Worm (Caenorhabditis elegans): Measurements from ENCODE around the gene fbxb-51.

Gene fbxb-51

ce11 chrII:1501614-1502355 is 48.7 kb upstream of the fbxb-51 start (continued):
- TF ChIP-seq unc-130 (tag; optimal IDR thresholded peaks at IDR 0.05) (peak; percentile 7), lin-15B (tag; optimal IDR thresholded peaks at IDR 0.05) (no peak), unc-86 (tag; optimal IDR thresholded peaks at IDR 0.05) (no peak), nhr-90 (tag; optimal IDR thresholded peaks at IDR 0.05; ENCODE audit: poor library complexity) (no peak), nhr-237 (tag; optimal IDR thresholded peaks at IDR 0.05) (no peak), nhr-84 (tag; optimal IDR thresholded peaks at IDR 0.05) (no peak), zip-4 (GFP tag; optimal IDR thresholded peaks at IDR 0.05) (peak; percentile 90), vab-15 (tag; optimal IDR thresholded peaks at IDR 0.05) (no peak), hpl-2 (GFP tag; optimal IDR thresholded peaks at IDR 0.05) (no peak), tlp-1 (tag; optimal IDR thresholded peaks at IDR 0.05) (no peak), mep-1 (tag; optimal IDR thresholded peaks at IDR 0.05) (peak; percentile 15), ets-5 (GFP tag; IDR thresholded peaks at IDR 0.05) (no peak), lin-13 (GFP tag; optimal IDR thresholded peaks at IDR 0.05) (no peak), nhr-85 (tag) (no peak), ztf-11 (tag; optimal IDR thresholded peaks at IDR 0.05) (no peak), egl-13 (tag; optimal IDR thresholded peaks at IDR 0.05) (peak; percentile 55), egl-27 (tag; optimal IDR thresholded peaks at IDR 0.05) (no peak), ztf-4 (tag; optimal IDR thresholded peaks at IDR 0.05) (peak; percentile 52), unc-30 (tag; optimal IDR thresholded peaks at IDR 0.05) (no peak), xbp-1 (tag; optimal IDR thresholded peaks at IDR 0.05) (no peak), fkh-8 (tag; optimal IDR thresholded peaks at IDR 0.05) (peak; percentile 50), ceh-63 (GFP tag; optimal IDR thresholded peaks at IDR 0.05) (no peak), C34B4.2 (tag; optimal IDR thresholded peaks at IDR 0.05) (no peak), lin-39 (tag; optimal IDR thresholded peaks at IDR 0.05) (peak; percentile 54), fkh-10 (GFP tag; optimal IDR thresholded peaks at IDR 0.05) (no peak), nhr-19 (GFP tag; conservative IDR thresholded peaks at IDR 0.05) (peak; percentile 66), grh-1 (GFP tag; IDR thresholded peaks at IDR 0.05) (no peak), hlh-17 (GFP tag; optimal IDR thresholded peaks at IDR 0.05; ENCODE audit: borderline replicate concordance) (no peak), rnt-1 (tag; optimal IDR thresholded peaks at IDR 0.05) (peak; percentile 90), fos-1 (tag; optimal IDR thresholded peaks at IDR 0.05) (no peak), lin-14 (GFP tag; optimal IDR thresholded peaks at IDR 0.05) (peak; percentile 95), tbx-2 (tag; optimal IDR thresholded peaks at IDR 0.05) (peak; percentile 30), zag-1 (tag; optimal IDR thresholded peaks at IDR 0.05) (no peak), pax-3 (tag; optimal IDR thresholded peaks at IDR 0.05) (no peak), ces-1 (GFP tag; optimal IDR thresholded peaks at IDR 0.05) (no peak), nhr-20 (tag; optimal IDR thresholded peaks at IDR 0.05) (peak; percentile 40), ceh-88 (GFP tag; IDR thresholded peaks at IDR 0.05) (no peak), nhr-47 (tag; optimal IDR thresholded peaks at IDR 0.05) (no peak), mab-9 (GFP tag; IDR thresholded peaks at IDR 0.05) (no peak), ceh-90 (tag; optimal IDR thresholded peaks at IDR 0.05) (no peak), nhr-12 (tag; optimal IDR thresholded peaks at IDR 0.05) (no peak), lir-3 (tag; optimal IDR thresholded peaks at IDR 0.05; ENCODE audit: poor library complexity) (no peak), irx-1 (tag; optimal IDR thresholded peaks at IDR 0.05) (no peak), elt-3 (tag; optimal IDR thresholded peaks at IDR 0.05) (no peak), aly-2 (tag; optimal IDR thresholded peaks at IDR 0.05) (no peak)

Measured in whole organism, L1 larva.